Fruit fly (Drosophila melanogaster): Measurements from ENCODE around the gene CG34250.

The CG34250 gene

dm6 chr3L:17475979-17476393 is at the start of gene CG34250:
TSS of gene CG34250 (plus strand) at chr3L:17476222.
- TF ChIP-seq Deaf1 (tag; optimal IDR thresholded peaks at IDR 0.05) (peak; percentile 3), aop (GFP tag; IDR thresholded peaks at IDR 0.05) (no peak), zfh2 (GFP tag; optimal IDR thresholded peaks at IDR 0.05) (peak; percentile 14), HmgZ (tag; optimal IDR thresholded peaks at IDR 0.05) (peak; percentile 59), CG31388 (GFP tag; optimal IDR thresholded peaks at IDR 0.05) (peak; percentile 3), run (tag; optimal IDR thresholded peaks at IDR 0.05) (no peak), CG12744 (GFP tag; optimal IDR thresholded peaks at IDR 0.05) (no peak), p53 (GFP tag; optimal IDR thresholded peaks at IDR 0.05) (no peak), bbx (GFP tag; IDR thresholded peaks at IDR 0.05; ENCODE audit: partially characterized antibody) (peak; percentile 68), CG9609 (GFP tag; optimal IDR thresholded peaks at IDR 0.05) (no peak), CG13894 (tag; optimal IDR thresholded peaks at IDR 0.05) (peak; percentile 60), CG1529 (GFP tag; optimal IDR thresholded peaks at IDR 0.05) (no peak), CG6854 (GFP tag; optimal IDR thresholded peaks at IDR 0.05) (no peak), peb (GFP tag; IDR thresholded peaks at IDR 0.05) (no peak), CG15696 (tag; optimal IDR thresholded peaks at IDR 0.05) (no peak), MTF-1 (GFP tag; optimal IDR thresholded peaks at IDR 0.05; ENCODE audit: borderline replicate concordance) (no peak), CG8924 (tag; optimal IDR thresholded peaks at IDR 0.05) (peak; percentile 42), NFAT (GFP tag; IDR thresholded peaks at IDR 0.05) (no peak; the same call in 1 of the 2 replicates), gsb (GFP tag; IDR thresholded peaks at IDR 0.05) (no peak), CG4404 (GFP tag; IDR thresholded peaks at IDR 0.05) (no peak), CoRest (tag; optimal IDR thresholded peaks at IDR 0.05) (peak; percentile 46), cato (GFP tag; optimal IDR thresholded peaks at IDR 0.05; ENCODE audit: borderline replicate concordance) (no peak), B-H1 (GFP tag; IDR thresholded peaks at IDR 0.05) (no peak), NC2α (GFP tag; optimal IDR thresholded peaks at IDR 0.05) (no peak), CG6683 (GFP tag; optimal IDR thresholded peaks at IDR 0.05) (no peak), br (optimal IDR thresholded peaks at IDR 0.05) (no peak), CG8944 (GFP tag; optimal IDR thresholded peaks at IDR 0.05) (no peak), CG1647 (GFP tag; optimal IDR thresholded peaks at IDR 0.05) (no peak), Aef1 (GFP tag; IDR thresholded peaks at IDR 0.05) (no peak), Lhr (GFP tag; optimal IDR thresholded peaks at IDR 0.05) (peak; percentile 76), sim (GFP tag; IDR thresholded peaks at IDR 0.05) (no peak), CG14050 (GFP tag; IDR thresholded peaks at IDR 0.05) (no peak), Hey (tag; optimal IDR thresholded peaks at IDR 0.05) (no peak), Dll (GFP tag; IDR thresholded peaks at IDR 0.05; ENCODE audit: partially characterized antibody) (peak; percentile 90), CG12299 (tag; optimal IDR thresholded peaks at IDR 0.05) (no peak), zf30C (GFP tag; optimal IDR thresholded peaks at IDR 0.05) (no peak), CG9437 (GFP tag; optimal IDR thresholded peaks at IDR 0.05) (no peak), tin (GFP tag; optimal IDR thresholded peaks at IDR 0.05) (peak; percentile 16), phol (tag; optimal IDR thresholded peaks at IDR 0.05) (peak; percentile 63), CG17385 (GFP tag; optimal IDR thresholded peaks at IDR 0.05) (no peak), gro (GFP tag; optimal IDR thresholded peaks at IDR 0.05) (no peak), amos (GFP tag; IDR thresholded peaks at IDR 0.05; ENCODE audit: partially characterized antibody) (peak; percentile 78; the same call in 1 of the 2 replicates), Myb (GFP tag; optimal IDR thresholded peaks at IDR 0.05) (peak; percentile 63), MBD-R2 (GFP tag; IDR thresholded peaks at IDR 0.05) (peak; percentile 68), NK7.1 (GFP tag; optimal IDR thresholded peaks at IDR 0.05) (no peak), lov (optimal IDR thresholded peaks at IDR 0.05) (no peak), lov (GFP tag; IDR thresholded peaks at IDR 0.05) (no peak), Dfd (GFP tag; optimal IDR thresholded peaks at IDR 0.05) (no peak), CG16813 (GFP tag; IDR thresholded peaks at IDR 0.05; ENCODE audit: partially characterized antibody) (peak; percentile 75), lbe (GFP tag; optimal IDR thresholded peaks at IDR 0.05) (peak; percentile 67), Dp (GFP tag; optimal IDR thresholded peaks at IDR 0.05) (peak; percentile 35), rib (GFP tag; IDR thresholded peaks at IDR 0.05) (peak; percentile 45; the same call in 1 of the 2 replicates)
